Worm (Caenorhabditis elegans) whole organism, L1 larva: ENCODE results near the gene mdh-2.

Experiments
- C34B4.2 ChIP-seq: sonication (generic microtip); optimal IDR thresholded peaks from 2 replicates; lab custom pipeline; 2017; ENCODE audit warnings: mild to moderate bottlenecking, missing genetic modification characterization, missing compliant biosample characterization
- Y116A8C.19 ChIP-seq: sonication (generic microtip); optimal IDR thresholded peaks from 2 replicates; lab custom pipeline; 2016; ENCODE audit warnings: missing compliant biosample characterization, missing genetic modification characterization, borderline replicate concordance
- aly-2 ChIP-seq: fragments of 150-350 bp; optimal IDR thresholded peaks from 2 replicates; lab custom pipeline; 2014; ENCODE audit warnings: missing biosample characterization, missing genetic modification characterization
- ama-1 ChIP-seq: fragments of 150-350 bp; optimal IDR thresholded peaks from 2 replicates; lab custom pipeline; 2014
- ceh-63 ChIP-seq: fragments of 200-800 bp; sonication (Bioruptor generic); optimal IDR thresholded peaks from 2 replicates; lab custom pipeline; 2018; ENCODE audit warnings: mild to moderate bottlenecking, missing genetic modification characterization, missing compliant biosample characterization
- ceh-8 ChIP-seq: fragments of 200-800 bp; sonication (Bioruptor generic); optimal IDR thresholded peaks from 2 replicates; lab custom pipeline; 2018; ENCODE audit warnings: mild to moderate bottlenecking, missing genetic modification characterization, moderate library complexity, missing compliant biosample characterization
- ceh-82 ChIP-seq, 3 experiments: fragments of 150-350 bp in 1 of 3; sonication (generic microtip) in 2 of 3; optimal IDR thresholded peaks; 2 replicates each; lab custom pipeline; 2014 to 2017; ENCODE audit warnings: missing biosample characterization in 3 of 3, missing genetic modification characterization in 3 of 3
- ceh-88 ChIP-seq: fragments of 200-800 bp; sonication (Bioruptor generic); IDR thresholded peaks from 2 replicates; pipeline ENCODE4 v1.3.6; 2022; ENCODE audit warnings: missing genetic modification characterization, missing compliant biosample characterization
- ceh-90 ChIP-seq: sonication (generic microtip); optimal IDR thresholded peaks from 2 replicates; lab custom pipeline; 2016; ENCODE audit warnings: missing genetic modification characterization, missing compliant biosample characterization
- ces-1 ChIP-seq: fragments of 150-350 bp; optimal IDR thresholded peaks from 2 replicates; lab custom pipeline; 2014; ENCODE audit warnings: missing biosample characterization, missing genetic modification reagents, missing genetic modification characterization
- dpl-1 ChIP-seq, 3 experiments: fragments of 150-350 bp in 2 of 3; sonication (generic microtip) in 1 of 3; optimal IDR thresholded peaks; 2 replicates each; lab custom pipeline; 2014 to 2017; ENCODE audit warnings: missing biosample characterization in 3 of 3, missing genetic modification characterization in 3 of 3, missing genetic modification reagents in 3 of 3
- dsc-1 ChIP-seq: sonication (generic microtip); optimal IDR thresholded peaks from 2 replicates; lab custom pipeline; 2016; ENCODE audit warnings: mild to moderate bottlenecking, missing genetic modification characterization, missing compliant biosample characterization
- efl-1 ChIP-seq, 4 experiments: fragments of 150-350 bp; optimal IDR thresholded peaks in 3 of 4; peaks in 1 of 4; 1 replicate in 1 of 4; 2 replicates in 3 of 4; lab custom pipeline; 2014; ENCODE audit warnings: missing biosample characterization in 2 of 4, missing genetic modification characterization in 2 of 4, missing genetic modification reagents in 2 of 4
- efl-3 ChIP-seq: fragments of 200-800 bp; sonication (Bioruptor generic); optimal IDR thresholded peaks from 2 replicates; lab custom pipeline; 2018; ENCODE audit warnings: mild to moderate bottlenecking, missing genetic modification characterization, missing compliant biosample characterization
- egl-13 ChIP-seq: sonication (generic microtip); optimal IDR thresholded peaks from 2 replicates; lab custom pipeline; 2016; ENCODE audit warnings: missing genotype, missing genetic modification reagents, missing genetic modification characterization, missing compliant biosample characterization
- elt-2 ChIP-seq: sonication (generic microtip); optimal IDR thresholded peaks from 2 replicates; lab custom pipeline; 2016; ENCODE audit warnings: missing genetic modification characterization, mild to moderate bottlenecking, inconsistent platforms, missing compliant biosample characterization, missing genetic modification reagents
- ets-5 ChIP-seq: fragments of 200-800 bp; sonication (Bioruptor generic); IDR thresholded peaks from 2 replicates; pipeline ENCODE4 v1.3.6; 2022; ENCODE audit warnings: missing genetic modification characterization, missing compliant biosample characterization
- fkh-4 ChIP-seq: sonication (generic microtip); optimal IDR thresholded peaks from 2 replicates; lab custom pipeline; 2016; ENCODE audit warnings: missing compliant biosample characterization, missing genetic modification characterization, borderline replicate concordance
- fos-1 ChIP-seq: fragments of 150-350 bp; optimal IDR thresholded peaks from 2 replicates; lab custom pipeline; 2014; ENCODE audit warnings: missing biosample characterization, missing genetic modification characterization
- grh-1 ChIP-seq: fragments of 200-800 bp; sonication (Bioruptor generic); IDR thresholded peaks from 2 replicates; pipeline ENCODE4 v1.3.6; 2022; ENCODE audit warnings: missing genetic modification reagents, missing genetic modification characterization, missing compliant biosample characterization
- hlh-4 ChIP-seq: sonication (generic microtip); optimal IDR thresholded peaks from 2 replicates; lab custom pipeline; 2016; ENCODE audit warnings: mild to moderate bottlenecking, missing genetic modification characterization, missing compliant biosample characterization
- hpl-2 ChIP-seq: fragments of 150-350 bp; optimal IDR thresholded peaks from 2 replicates; lab custom pipeline; 2014; ENCODE audit warnings: missing biosample characterization, missing genetic modification reagents, missing genetic modification characterization
- irx-1 ChIP-seq: sonication (generic microtip); optimal IDR thresholded peaks from 2 replicates; lab custom pipeline; 2016; ENCODE audit warnings: missing genetic modification characterization, missing compliant biosample characterization
- isw-1 ChIP-seq: fragments of 200-800 bp; sonication (Bioruptor generic); IDR thresholded peaks from 2 replicates; pipeline ENCODE4 v1.3.6; 2022; ENCODE audit warnings: missing genetic modification characterization, missing compliant biosample characterization
- jun-1 ChIP-seq: fragments of 150-350 bp; optimal IDR thresholded peaks from 2 replicates; lab custom pipeline; 2014; ENCODE audit warnings: missing biosample characterization, missing genetic modification reagents, missing genetic modification characterization
- lin-14 ChIP-seq: fragments of 200-800 bp; sonication (Bioruptor generic); optimal IDR thresholded peaks from 2 replicates; lab custom pipeline; 2018; ENCODE audit warnings: mild to moderate bottlenecking, missing genetic modification characterization, moderate library complexity, missing compliant biosample characterization
- lsy-2 ChIP-seq, 2 experiments: fragments of 150-350 bp; optimal IDR thresholded peaks; 2 replicates each; lab custom pipeline; 2014; ENCODE audit warnings: missing biosample characterization in 2 of 2, missing genetic modification characterization in 2 of 2
- mab-9 ChIP-seq: fragments of 200-800 bp; sonication (Bioruptor generic); IDR thresholded peaks from 2 replicates; pipeline ENCODE4 v1.3.6; 2022; ENCODE audit warnings: missing genetic modification reagents, missing genetic modification characterization, missing compliant biosample characterization
- mdl-1 ChIP-seq, 2 experiments: fragments of 150-350 bp; optimal IDR thresholded peaks; 2 replicates each; lab custom pipeline; 2014 to 2017; ENCODE audit warnings: missing biosample characterization in 2 of 2, missing genetic modification characterization in 2 of 2, inconsistent platforms in 1 of 2
- mef-2 ChIP-seq: fragments of 150-350 bp; optimal IDR thresholded peaks from 2 replicates; lab custom pipeline; 2014; ENCODE audit warnings: missing biosample characterization, missing genetic modification characterization
- mep-1 ChIP-seq: fragments of 150-350 bp; optimal IDR thresholded peaks from 2 replicates; lab custom pipeline; 2014; ENCODE audit warnings: missing biosample characterization, missing genetic modification characterization
- nhr-11 ChIP-seq: fragments of 150-350 bp; optimal IDR thresholded peaks from 2 replicates; lab custom pipeline; 2014; ENCODE audit warnings: missing biosample characterization, missing genetic modification characterization
- nhr-28 ChIP-seq: fragments of 150-350 bp; optimal IDR thresholded peaks from 2 replicates; lab custom pipeline; 2014; ENCODE audit warnings: missing biosample characterization, missing genetic modification characterization
- nhr-47 ChIP-seq: sonication (generic microtip); optimal IDR thresholded peaks from 2 replicates; lab custom pipeline; 2016; ENCODE audit warnings: mild to moderate bottlenecking, missing genetic modification characterization, moderate library complexity, missing compliant biosample characterization
- nhr-71 ChIP-seq: sonication (generic microtip); optimal IDR thresholded peaks from 2 replicates; lab custom pipeline; 2016; ENCODE audit warnings: mild to moderate bottlenecking, missing genetic modification characterization, moderate library complexity, missing compliant biosample characterization
- nhr-76 ChIP-seq: sonication (generic microtip); optimal IDR thresholded peaks from 2 replicates; lab custom pipeline; 2017; ENCODE audit warnings: missing biosample characterization, missing genetic modification characterization
- nhr-77 ChIP-seq: fragments of 150-350 bp; optimal IDR thresholded peaks from 2 replicates; lab custom pipeline; 2014; ENCODE audit warnings: missing biosample characterization, missing genetic modification characterization
- nhr-85 ChIP-seq: sonication (generic microtip); peaks from one replicate; lab custom pipeline; 2016; ENCODE audit warnings: missing genetic modification characterization, inconsistent platforms, missing compliant biosample characterization
- pax-3 ChIP-seq: fragments of 200-800 bp; sonication (Bioruptor generic); optimal IDR thresholded peaks from 2 replicates; lab custom pipeline; 2018; ENCODE audit warnings: mild to moderate bottlenecking, missing genetic modification characterization, moderate library complexity, missing compliant biosample characterization
- pqm-1 ChIP-seq: sonication (generic microtip); optimal IDR thresholded peaks from 3 replicates; lab custom pipeline; 2017; ENCODE audit warnings: missing biosample characterization, missing genetic modification characterization
- skn-1 ChIP-seq: fragments of 150-350 bp; optimal IDR thresholded peaks from 2 replicates; lab custom pipeline; 2014; ENCODE audit warnings: missing biosample characterization, missing genetic modification characterization
- snu-23 ChIP-seq: sonication (generic microtip); optimal IDR thresholded peaks from 2 replicates; lab custom pipeline; 2016; ENCODE audit warnings: missing genetic modification characterization, missing compliant biosample characterization
- sox-4 ChIP-seq: sonication (generic microtip); optimal IDR thresholded peaks from 2 replicates; lab custom pipeline; 2016; ENCODE audit warnings: missing genetic modification characterization, missing compliant biosample characterization
- sup-37 ChIP-seq: fragments of 200-800 bp; sonication (Bioruptor generic); optimal IDR thresholded peaks from 2 replicates; lab custom pipeline; 2018; ENCODE audit warnings: mild to moderate bottlenecking, missing genetic modification characterization, missing compliant biosample characterization
- swsn-7 ChIP-seq: sonication (generic microtip); optimal IDR thresholded peaks from 2 replicates; lab custom pipeline; 2016; ENCODE audit warnings: missing genetic modification characterization, missing compliant biosample characterization
- tbx-2 ChIP-seq: sonication (generic microtip); optimal IDR thresholded peaks from 2 replicates; lab custom pipeline; 2016; ENCODE audit warnings: missing genetic modification characterization, missing compliant biosample characterization
- tlp-1 ChIP-seq: fragments of 150-350 bp; optimal IDR thresholded peaks from 2 replicates; lab custom pipeline; 2014; ENCODE audit warnings: missing biosample characterization, missing genetic modification characterization
- unc-30 ChIP-seq: sonication (generic microtip); optimal IDR thresholded peaks from 2 replicates; lab custom pipeline; 2017; ENCODE audit warnings: missing biosample characterization, missing genetic modification characterization
- unc-62 ChIP-seq: fragments of 150-350 bp; optimal IDR thresholded peaks from 2 replicates; lab custom pipeline; 2014; ENCODE audit warnings: missing biosample characterization, missing genetic modification reagents, missing genetic modification characterization
- unc-86 ChIP-seq: sonication (generic microtip); optimal IDR thresholded peaks from 2 replicates; lab custom pipeline; 2016; ENCODE audit warnings: missing genetic modification characterization, missing compliant biosample characterization
- vab-15 ChIP-seq: sonication (generic microtip); optimal IDR thresholded peaks from 2 replicates; lab custom pipeline; 2017; ENCODE audit warnings: missing genotype, mild to moderate bottlenecking, missing genetic modification characterization, missing compliant biosample characterization
- xbp-1 ChIP-seq: sonication (generic microtip); optimal IDR thresholded peaks from 2 replicates; lab custom pipeline; 2016; ENCODE audit warnings: missing genetic modification characterization, missing compliant biosample characterization
- zag-1 ChIP-seq: fragments of 150-350 bp; optimal IDR thresholded peaks from 2 replicates; lab custom pipeline; 2014; ENCODE audit warnings: missing biosample characterization, missing genetic modification characterization
- ztf-11 ChIP-seq, 2 experiments: sonication (generic microtip); optimal IDR thresholded peaks; 2 replicates each; lab custom pipeline; 2016 to 2017; ENCODE audit warnings: missing genetic modification characterization in 2 of 2, missing biosample characterization in 1 of 2, missing compliant biosample characterization in 1 of 2

Gene mdh-2

ce11 chrIII:6615064-6615463 lies 7.2 kb upstream of the mdh-2 start, which contains the start of gene cmtr-2:
Gene cmtr-2, plus strand, starts transcription at chrIII:6615414.
- no peak for TF ChIP-seq isw-1 (GFP tag; lab: Robert Waterston, UW)
- TF ChIP-seq mef-2 (tag; lab: Kevin White, UChicago): no peak
- TF ChIP-seq lin-14 (GFP tag; lab: Kevin White, UChicago): peak; percentile 23
- TF ChIP-seq mep-1 (tag; lab: Kevin White, UChicago): peak; percentile 66
- TF ChIP-seq ces-1 (GFP tag; lab: Kevin White, UChicago): no peak
- no peak for TF ChIP-seq unc-62 (GFP tag; lab: Kevin White, UChicago)
- no peak for TF ChIP-seq ceh-63 (GFP tag; lab: Kevin White, UChicago)
- TF ChIP-seq efl-1 (optimal IDR thresholded peaks at IDR 0.05; lab: Kevin White, UChicago): peak; percentile 95 to 98
- TF ChIP-seq efl-1 (GFP tag; optimal IDR thresholded peaks at IDR 0.05 in 1 of 2; lab: Kevin White, UChicago): peak; percentile 96 to 100
- no peak for TF ChIP-seq C34B4.2
- no peak for TF ChIP-seq unc-30 (tag; lab: Kevin White, UChicago)
- peak; percentile 6 to 22 (median 16) for TF ChIP-seq ceh-82 (tag; optimal IDR thresholded peaks at IDR 0.05; lab: Kevin White, UChicago)
- no peak for TF ChIP-seq ceh-90 (tag; lab: Kevin White, UChicago)
- TF ChIP-seq hlh-4: no peak
- TF ChIP-seq dpl-1 (GFP tag; optimal IDR thresholded peaks at IDR 0.05; lab: Kevin White, UChicago): peak; percentile 89 to 95 (median 95)
- no peak for TF ChIP-seq pax-3
- no peak for TF ChIP-seq zag-1 (tag; lab: Kevin White, UChicago)
- no peak for TF ChIP-seq sox-4 (tag; lab: Kevin White, UChicago)
- peak; percentile 65 to 81 for TF ChIP-seq lsy-2 (tag; optimal IDR thresholded peaks at IDR 0.05; lab: Kevin White, UChicago)
- no peak for TF ChIP-seq ceh-88
- TF ChIP-seq tlp-1 (tag; lab: Kevin White, UChicago): no peak
- TF ChIP-seq hpl-2: no peak
- no peak for TF ChIP-seq nhr-76
- no peak for TF ChIP-seq ama-1 (lab: Kevin White, UChicago)
- TF ChIP-seq unc-86 (tag; lab: Kevin White, UChicago): peak; percentile 10
- no peak for TF ChIP-seq aly-2 (tag; lab: Kevin White, UChicago)
- no peak for TF ChIP-seq nhr-11 (tag; lab: Kevin White, UChicago)
- TF ChIP-seq mdl-1 (tag; optimal IDR thresholded peaks at IDR 0.05; lab: Kevin White, UChicago): peak in 1 of 2 experiments; percentile 1
- TF ChIP-seq nhr-85 (tag; lab: Kevin White, UChicago): no peak
- no peak for TF ChIP-seq ztf-11 (tag; optimal IDR thresholded peaks at IDR 0.05; lab: Kevin White, UChicago)
- TF ChIP-seq grh-1: no peak
- no peak for TF ChIP-seq Y116A8C.19
- peak; percentile 23 for TF ChIP-seq skn-1 (tag; lab: Kevin White, UChicago)
- TF ChIP-seq irx-1: peak; percentile 4
- TF ChIP-seq nhr-71 (tag; lab: Kevin White, UChicago): peak; percentile 64
- TF ChIP-seq nhr-47: peak; percentile 63
- no peak for TF ChIP-seq fos-1 (tag; lab: Kevin White, UChicago)
- TF ChIP-seq xbp-1 (tag; lab: Kevin White, UChicago): peak; percentile 39
- no peak for TF ChIP-seq vab-15
- peak; percentile 24 for TF ChIP-seq nhr-77
- TF ChIP-seq snu-23: peak; percentile 41
- TF ChIP-seq elt-2: no peak
- peak; percentile 30 for TF ChIP-seq tbx-2
- peak; percentile 34 for TF ChIP-seq dsc-1 (tag; lab: Kevin White, UChicago)
- TF ChIP-seq jun-1 (tag; lab: Kevin White, UChicago): no peak
- no peak for TF ChIP-seq efl-3 (GFP tag; lab: Kevin White, UChicago)
- no peak for TF ChIP-seq pqm-1 (tag; lab: Kevin White, UChicago)
- TF ChIP-seq nhr-28 (tag; lab: Kevin White, UChicago): no peak
- TF ChIP-seq sup-37 (GFP tag; lab: Kevin White, UChicago): no peak
- no peak for TF ChIP-seq ets-5
- no peak for TF ChIP-seq fkh-4 (tag; lab: Kevin White, UChicago)
- TF ChIP-seq mab-9: no peak
- no peak for TF ChIP-seq egl-13 (tag; lab: Kevin White, UChicago)
- TF ChIP-seq ceh-8 (GFP tag; lab: Kevin White, UChicago): no peak
- peak; percentile 40 for TF ChIP-seq swsn-7
